Worm (Caenorhabditis elegans) whole organism, early embryonic: ENCODE results near the gene chil-8.

ENCODE experiments used
- B0310.2 ChIP-seq: sonication (generic microtip); optimal IDR thresholded peaks from 2 replicates; lab custom pipeline; 2016; ENCODE audit warnings: mild to moderate bottlenecking, missing genetic modification characterization, missing compliant biosample characterization
- aly-1 ChIP-seq: sonication (generic microtip); optimal IDR thresholded peaks from 2 replicates; lab custom pipeline; 2016; ENCODE audit warnings: missing genetic modification characterization, missing compliant biosample characterization
- ama-1 ChIP-seq: fragments of 150-350 bp; optimal IDR thresholded peaks from 2 replicates; lab custom pipeline; 2014
- flt-1 ChIP-seq: fragments of 200-800 bp; sonication (Bioruptor generic); IDR thresholded peaks from 2 replicates; pipeline ENCODE4 v1.3.6; 2022; ENCODE audit warnings: missing genetic modification characterization, missing compliant biosample characterization
- hmbx-1 ChIP-seq: sonication (generic microtip); optimal IDR thresholded peaks from 2 replicates; lab custom pipeline; 2016; ENCODE audit warnings: mild to moderate bottlenecking, missing genetic modification characterization, missing compliant biosample characterization
- sea-1 ChIP-seq: fragments of 200-800 bp; sonication (Bioruptor generic); conservative IDR thresholded peaks from 2 replicates; pipeline ENCODE4 v1.3.6; 2022; ENCODE audit warnings: missing genetic modification characterization, missing compliant biosample characterization
- tbx-11 ChIP-seq: fragments of 200-800 bp; sonication (Bioruptor generic); IDR thresholded peaks from 2 replicates; pipeline ENCODE4 v1.3.6; 2022; ENCODE audit warnings: missing genetic modification characterization, missing compliant biosample characterization
- tbx-37 ChIP-seq: fragments of 200-800 bp; sonication (Bioruptor generic); conservative IDR thresholded peaks from 2 replicates; pipeline ENCODE4 v1.3.6; 2022; ENCODE audit warnings: missing genetic modification reagents, missing genetic modification characterization, missing compliant biosample characterization

- TF ChIP-seq hmbx-1 (no peak), tbx-11 (no peak), ama-1 (lab: Kevin White, UChicago) (no peak), sea-1 (GFP tag; lab: Robert Waterston, UW) (no peak), aly-1 (no peak), tbx-37 (GFP tag; lab: Robert Waterston, UW) (no peak), flt-1 (GFP tag; lab: Robert Waterston, UW) (no peak), B0310.2 (tag; lab: Kevin White, UChicago) (no peak)
Observed at ce11 chrII:9916177-9916576, 43.3 kb upstream of the chil-8 start, which contains the start of gene F26C11.4.
